Worm (Caenorhabditis elegans) whole organism, young adult: ENCODE measurements around the gene Y69A2AR.47.

Experiments
- B0035.1 ChIP-seq: sonication (generic microtip); optimal IDR thresholded peaks from 2 replicates; lab custom pipeline; 2016; ENCODE audit warnings: missing genetic modification characterization, mild to moderate bottlenecking, missing compliant biosample characterization, missing genotype, missing genetic modification reagents
- F10E7.11 ChIP-seq: sonication (generic microtip); optimal IDR thresholded peaks from 2 replicates; lab custom pipeline; 2017; ENCODE audit warnings: mild to moderate bottlenecking, missing genetic modification characterization, moderate library complexity, missing compliant biosample characterization
- F33H1.4 ChIP-seq: fragments of 200-800 bp; sonication (Bioruptor generic); IDR thresholded peaks from 2 replicates; pipeline ENCODE4 v1.3.6; 2022; ENCODE audit warnings: missing genetic modification reagents, missing genetic modification characterization, missing compliant biosample characterization
- F49E8.2 ChIP-seq: sonication (generic microtip); optimal IDR thresholded peaks from 3 replicates; lab custom pipeline; 2017; ENCODE audit warnings: missing genetic modification characterization, mild to moderate bottlenecking, missing compliant biosample characterization, antibody characterized with exemption, moderate library complexity; ENCODE audit not compliant: insufficient read depth
- K12H6.12 ChIP-seq: fragments of 200-800 bp; sonication (Bioruptor generic); optimal IDR thresholded peaks from 2 replicates; lab custom pipeline; 2018; ENCODE audit warnings: mild to moderate bottlenecking, missing genetic modification characterization, missing compliant biosample characterization
- T07F8.4 ChIP-seq: sonication (generic microtip); optimal IDR thresholded peaks from 2 replicates; lab custom pipeline; 2016; ENCODE audit warnings: mild to moderate bottlenecking, missing genetic modification characterization, moderate library complexity, missing compliant biosample characterization
- Y53F4B.3 ChIP-seq: fragments of 200-800 bp; sonication (Bioruptor generic); IDR thresholded peaks from 2 replicates; pipeline ENCODE4 v1.3.6; 2022; ENCODE audit warnings: missing genetic modification reagents, missing genetic modification characterization, missing compliant biosample characterization
- Y95B8A.8 ChIP-seq: fragments of 200-800 bp; sonication (Bioruptor generic); IDR thresholded peaks from 2 replicates; pipeline ENCODE4 v1.3.6; 2022; ENCODE audit warnings: missing genetic modification reagents, missing genetic modification characterization, missing compliant biosample characterization
- ZK185.1 ChIP-seq: sonication (generic microtip); optimal IDR thresholded peaks from 2 replicates; lab custom pipeline; 2016; ENCODE audit warnings: mild to moderate bottlenecking, missing genetic modification characterization, missing compliant biosample characterization; ENCODE audit not compliant: poor library complexity, severe bottlenecking
- ama-1 ChIP-seq, 3 experiments: fragments of 150-350 bp in 1 of 3; sonication (generic microtip) in 2 of 3; optimal IDR thresholded peaks; 2 replicates each; lab custom pipeline; 2014 to 2018; ENCODE audit warnings: missing biosample characterization in 2 of 3, missing genetic modification characterization in 2 of 3, missing genetic modification reagents in 2 of 3
- attf-3 ChIP-seq: fragments of 200-800 bp; sonication (Bioruptor generic); conservative IDR thresholded peaks from 2 replicates; pipeline ENCODE4 v1.3.6; 2022; ENCODE audit warnings: missing genetic modification reagents, missing genetic modification characterization, missing compliant biosample characterization
- attf-5 ChIP-seq: fragments of 200-800 bp; sonication (Bioruptor generic); optimal IDR thresholded peaks from 2 replicates; lab custom pipeline; 2018; ENCODE audit warnings: mild to moderate bottlenecking, missing genetic modification characterization, missing compliant biosample characterization
- cebp-1 ChIP-seq, 2 experiments: fragments of 200-800 bp in 1 of 2; sonication (Bioruptor generic) in 1 of 2; sonication (generic microtip) in 1 of 2; IDR thresholded peaks in 1 of 2; optimal IDR thresholded peaks in 1 of 2; 2 replicates each; pipeline versions ENCODE4 v1.3.6 to Lab custom; 2017 to 2022; ENCODE audit warnings: missing compliant biosample characterization in 2 of 2, missing genetic modification characterization in 2 of 2, mild to moderate bottlenecking in 1 of 2, missing genetic modification reagents in 1 of 2, moderate library complexity in 1 of 2
- ceh-27 ChIP-seq: fragments of 200-800 bp; sonication (Bioruptor generic); optimal IDR thresholded peaks from 2 replicates; lab custom pipeline; 2018; ENCODE audit warnings: mild to moderate bottlenecking, missing genetic modification characterization, moderate library complexity, missing compliant biosample characterization
- ceh-40 ChIP-seq: fragments of 200-800 bp; sonication (Bioruptor generic); IDR thresholded peaks from 2 replicates; pipeline ENCODE4 v1.3.6; 2022; ENCODE audit warnings: missing genetic modification characterization, missing compliant biosample characterization
- ceh-58 ChIP-seq: fragments of 200-800 bp; sonication (Bioruptor generic); IDR thresholded peaks from 2 replicates; pipeline ENCODE4 v1.3.6; 2022; ENCODE audit warnings: missing genetic modification characterization, missing compliant biosample characterization
- ceh-91 ChIP-seq: fragments of 200-800 bp; sonication (Bioruptor generic); IDR thresholded peaks from 2 replicates; pipeline ENCODE4 v1.3.6; 2022; ENCODE audit warnings: missing genetic modification reagents, missing genetic modification characterization, missing compliant biosample characterization
- chd-7 ChIP-seq: sonication (generic microtip); optimal IDR thresholded peaks from 2 replicates; lab custom pipeline; 2016; ENCODE audit warnings: mild to moderate bottlenecking, missing genetic modification characterization, moderate library complexity, missing compliant biosample characterization
- dox-1 ChIP-seq: fragments of 200-800 bp; sonication (Bioruptor generic); IDR thresholded peaks from 2 replicates; pipeline ENCODE4 v1.3.6; 2022; ENCODE audit warnings: missing genetic modification reagents, missing genetic modification characterization, missing compliant biosample characterization
- egl-44 ChIP-seq: fragments of 200-800 bp; sonication (Bioruptor generic); IDR thresholded peaks from 2 replicates; pipeline ENCODE4 v1.3.6; 2022; ENCODE audit warnings: missing genetic modification reagents, missing genetic modification characterization, missing compliant biosample characterization
- egrh-3 ChIP-seq: fragments of 200-800 bp; sonication (Bioruptor generic); IDR thresholded peaks from 2 replicates; pipeline ENCODE4 v1.3.6; 2022; ENCODE audit warnings: missing genetic modification reagents, missing genetic modification characterization, missing compliant biosample characterization
- gei-17 ChIP-seq: fragments of 200-800 bp; sonication (Bioruptor generic); optimal IDR thresholded peaks from 2 replicates; lab custom pipeline; 2018; ENCODE audit warnings: mild to moderate bottlenecking, missing genetic modification characterization, missing compliant biosample characterization
- him-1 ChIP-seq: sonication (generic microtip); optimal IDR thresholded peaks from 2 replicates; lab custom pipeline; 2016; ENCODE audit warnings: missing genotype, missing genetic modification reagents, missing genetic modification characterization, missing compliant biosample characterization
- hlh-26 ChIP-seq: fragments of 200-800 bp; sonication (Bioruptor generic); conservative IDR thresholded peaks from 2 replicates; pipeline ENCODE4 v1.3.6; 2022; ENCODE audit warnings: missing genetic modification reagents, missing genetic modification characterization, missing compliant biosample characterization
- hsf-1 ChIP-seq: fragments of 200-800 bp; sonication (Bioruptor generic); IDR thresholded peaks from 2 replicates; pipeline ENCODE4 v1.3.6; 2022; ENCODE audit warnings: missing genetic modification reagents, missing genetic modification characterization, missing compliant biosample characterization
- lag-1 ChIP-seq: fragments of 200-800 bp; sonication (Bioruptor generic); IDR thresholded peaks from 2 replicates; pipeline ENCODE4 v1.3.6; 2022; ENCODE audit warnings: missing genetic modification reagents, missing genetic modification characterization, missing compliant biosample characterization
- let-526 ChIP-seq: fragments of 200-800 bp; sonication (Bioruptor generic); IDR thresholded peaks from 2 replicates; pipeline ENCODE4 v1.3.6; 2022; ENCODE audit warnings: missing genetic modification reagents, missing genetic modification characterization, missing compliant biosample characterization
- lin-35 ChIP-seq, 3 experiments: fragments of 150-350 bp in 2 of 3; sonication (generic microtip) in 1 of 3; optimal IDR thresholded peaks; 2 replicates each; lab custom pipeline; 2014 to 2018; ENCODE audit warnings: missing biosample characterization in 3 of 3, missing genetic modification characterization in 3 of 3, missing genetic modification reagents in 3 of 3
- lin-54 ChIP-seq: fragments of 200-800 bp; sonication (Bioruptor generic); optimal IDR thresholded peaks from 2 replicates; lab custom pipeline; 2018; ENCODE audit warnings: mild to moderate bottlenecking, missing genetic modification characterization, missing compliant biosample characterization
- madf-8 ChIP-seq: fragments of 200-800 bp; sonication (Bioruptor generic); conservative IDR thresholded peaks from 2 replicates; pipeline ENCODE4 v1.3.6; 2022; ENCODE audit warnings: missing genetic modification reagents, missing genetic modification characterization, missing compliant biosample characterization
- mcd-1 ChIP-seq: fragments of 200-800 bp; sonication (Bioruptor generic); IDR thresholded peaks from 2 replicates; pipeline ENCODE4 v1.3.6; 2022; ENCODE audit warnings: missing genetic modification reagents, missing genetic modification characterization, missing compliant biosample characterization
- nfya-1 ChIP-seq: sonication (generic microtip); optimal IDR thresholded peaks from 2 replicates; lab custom pipeline; 2017; ENCODE audit warnings: antibody characterized with exemption, missing compliant biosample characterization, missing genetic modification characterization, borderline replicate concordance; ENCODE audit not compliant: insufficient read depth
- nfyb-1 ChIP-seq: fragments of 200-800 bp; sonication (Bioruptor generic); IDR thresholded peaks from 2 replicates; pipeline ENCODE4 v1.3.6; 2022; ENCODE audit warnings: missing genetic modification reagents, missing genetic modification characterization, missing compliant biosample characterization
- nhr-179 ChIP-seq: sonication (generic microtip); optimal IDR thresholded peaks from 2 replicates; lab custom pipeline; 2016; ENCODE audit warnings: mild to moderate bottlenecking, missing genetic modification characterization, missing compliant biosample characterization
- pbrm-1 ChIP-seq: fragments of 200-800 bp; sonication (Bioruptor generic); IDR thresholded peaks from 2 replicates; pipeline ENCODE4 v1.3.6; 2022; ENCODE audit warnings: missing genetic modification reagents, missing genetic modification characterization, missing compliant biosample characterization
- rcor-1 ChIP-seq: fragments of 200-800 bp; sonication (Bioruptor generic); IDR thresholded peaks from 2 replicates; pipeline ENCODE4 v1.3.6; 2022; ENCODE audit warnings: missing genetic modification reagents, missing genetic modification characterization, missing compliant biosample characterization
- rpc-1 ChIP-seq, 2 experiments: fragments of 150-350 bp in 1 of 2; sonication (generic microtip) in 1 of 2; optimal IDR thresholded peaks; 2 replicates each; lab custom pipeline; 2014 to 2018; ENCODE audit warnings: missing biosample characterization in 1 of 2, missing genetic modification characterization in 1 of 2, missing genetic modification reagents in 1 of 2, missing genotype in 1 of 2
- sdz-38 ChIP-seq: sonication (generic microtip); optimal IDR thresholded peaks from 2 replicates; lab custom pipeline; 2016; ENCODE audit warnings: missing genotype, missing genetic modification characterization, missing compliant biosample characterization
- snpc-1.3 ChIP-seq: sonication (generic microtip); optimal IDR thresholded peaks from 2 replicates; lab custom pipeline; 2017; ENCODE audit warnings: missing genetic modification characterization, mild to moderate bottlenecking, missing compliant biosample characterization, antibody characterized with exemption, moderate library complexity, missing genotype, missing genetic modification reagents; ENCODE audit not compliant: insufficient read depth
- snpc-4 ChIP-seq, 5 experiments: fragments of 150-350 bp in 1 of 5; sonication (generic microtip) in 4 of 5; optimal IDR thresholded peaks; 2 replicates each; lab custom pipeline; 2014 to 2018; ENCODE audit warnings: missing genetic modification characterization in 5 of 5, missing biosample characterization in 3 of 5, antibody characterized with exemption in 2 of 5, mild to moderate bottlenecking in 2 of 5, missing compliant biosample characterization in 2 of 5, missing genotype in 2 of 5, moderate library complexity in 2 of 5, missing genetic modification reagents in 1 of 5
- somi-1 ChIP-seq: fragments of 200-800 bp; sonication (Bioruptor generic); optimal IDR thresholded peaks from 2 replicates; lab custom pipeline; 2018; ENCODE audit warnings: mild to moderate bottlenecking, missing genetic modification characterization, missing compliant biosample characterization
- ztf-25 ChIP-seq: fragments of 200-800 bp; sonication (Bioruptor generic); IDR thresholded peaks from 2 replicates; pipeline ENCODE4 v1.3.6; 2022; ENCODE audit warnings: missing genetic modification reagents, missing genetic modification characterization, missing compliant biosample characterization

Gene Y69A2AR.47

DNA sequence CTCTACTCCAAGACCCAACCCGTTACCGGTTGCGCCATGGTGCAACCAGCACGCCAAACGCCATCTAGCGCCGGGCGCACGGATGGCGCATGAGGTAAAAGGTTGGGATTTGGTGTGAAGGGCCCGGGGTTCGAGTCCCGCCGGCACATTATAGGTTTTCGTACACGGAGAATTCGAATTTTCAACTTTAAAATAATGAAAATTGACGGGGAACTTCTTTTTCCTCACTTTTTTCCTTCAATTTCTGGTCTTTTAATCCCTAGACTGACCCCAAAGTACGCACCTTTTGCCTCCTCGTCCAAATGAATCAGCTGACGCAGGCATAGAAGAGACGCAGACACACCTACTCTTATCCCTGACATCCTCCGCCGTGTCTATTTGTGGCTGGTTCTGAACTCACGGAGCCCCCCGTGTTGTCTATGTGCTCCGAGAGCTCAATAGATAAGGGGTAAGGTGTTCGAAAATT, 6.1 kb downstream of the Y69A2AR.47 start (continued):
- TF ChIP-seq egrh-3 (GFP tag; lab: Robert Waterston, UW): peak; percentile 58; the same call in 1 of the 2 replicates
- TF ChIP-seq let-526 (GFP tag; lab: Robert Waterston, UW): no peak
- TF ChIP-seq attf-3 (GFP tag; lab: Robert Waterston, UW): no peak
- TF ChIP-seq Y95B8A.8 (GFP tag; lab: Robert Waterston, UW): 0 out of 2 replicates have a peak, but pooled peaks have one; percentile 16
- peak; percentile 41 for TF ChIP-seq K12H6.12 (tag; lab: Kevin White, UChicago)
- no peak for TF ChIP-seq nfyb-1
- no peak for TF ChIP-seq madf-8 (GFP tag; lab: Robert Waterston, UW)
- TF ChIP-seq nfya-1 (tag; lab: Kevin White, UChicago): no peak
- TF ChIP-seq sdz-38 (tag; lab: Kevin White, UChicago): no peak
- no peak for TF ChIP-seq lag-1
- peak; percentile 26 for TF ChIP-seq ama-1 (optimal IDR thresholded peaks at IDR 0.05; lab: Kevin White, UChicago)
- peak in 1 of 2 experiments; percentile 42 for TF ChIP-seq ama-1 (GFP tag; optimal IDR thresholded peaks at IDR 0.05; lab: Kevin White, UChicago)
- TF ChIP-seq somi-1 (GFP tag; lab: Kevin White, UChicago): no peak
- TF ChIP-seq egl-44 (GFP tag; lab: Robert Waterston, UW): no peak
- no peak for TF ChIP-seq ZK185.1
- TF ChIP-seq hlh-26: no peak
- TF ChIP-seq rpc-1 (optimal IDR thresholded peaks at IDR 0.05; lab: Kevin White, UChicago): no peak
- no peak for TF ChIP-seq rpc-1 (tag; optimal IDR thresholded peaks at IDR 0.05; lab: Kevin White, UChicago)
- no peak for TF ChIP-seq B0035.1 (tag; lab: Kevin White, UChicago)
- TF ChIP-seq F33H1.4 (GFP tag; lab: Robert Waterston, UW): peak; percentile 34; the same call in 1 of the 2 replicates
- no peak for TF ChIP-seq gei-17
- no peak for TF ChIP-seq snpc-1.3 (tag; lab: Kevin White, UChicago)
- TF ChIP-seq, all 124 proteins: peak for 19

DNA sequence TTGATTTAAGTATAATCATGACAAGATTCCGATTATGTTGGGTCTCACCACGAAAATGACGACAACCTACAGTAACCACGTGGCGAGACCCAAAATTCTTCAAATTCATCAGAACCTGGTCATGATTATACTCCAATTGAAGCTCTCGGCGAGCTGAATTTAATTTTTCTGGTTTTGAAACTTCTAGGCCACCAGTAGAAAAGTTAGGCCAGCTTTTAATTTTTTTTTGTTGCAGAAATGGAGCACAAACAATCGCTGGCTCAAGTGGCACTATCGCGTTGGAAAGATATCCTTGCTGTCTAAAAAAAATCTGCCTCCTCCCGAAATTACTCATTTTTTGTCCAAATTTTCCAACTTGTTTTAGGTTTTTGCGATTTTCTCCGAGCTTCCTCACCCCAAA, 9.1 kb downstream of the Y69A2AR.47 start:
- TF ChIP-seq attf-5 (GFP tag; lab: Kevin White, UChicago) (no peak), ceh-40 (GFP tag; lab: Robert Waterston, UW) (no peak), ceh-27 (GFP tag; lab: Kevin White, UChicago) (no peak), nhr-179 (tag; lab: Kevin White, UChicago) (no peak), dox-1 (GFP tag; lab: Robert Waterston, UW) (no peak), ztf-25 (GFP tag; lab: Robert Waterston, UW) (no peak), pbrm-1 (GFP tag; lab: Robert Waterston, UW) (no peak), mcd-1 (GFP tag; lab: Robert Waterston, UW) (no peak)

DNA sequence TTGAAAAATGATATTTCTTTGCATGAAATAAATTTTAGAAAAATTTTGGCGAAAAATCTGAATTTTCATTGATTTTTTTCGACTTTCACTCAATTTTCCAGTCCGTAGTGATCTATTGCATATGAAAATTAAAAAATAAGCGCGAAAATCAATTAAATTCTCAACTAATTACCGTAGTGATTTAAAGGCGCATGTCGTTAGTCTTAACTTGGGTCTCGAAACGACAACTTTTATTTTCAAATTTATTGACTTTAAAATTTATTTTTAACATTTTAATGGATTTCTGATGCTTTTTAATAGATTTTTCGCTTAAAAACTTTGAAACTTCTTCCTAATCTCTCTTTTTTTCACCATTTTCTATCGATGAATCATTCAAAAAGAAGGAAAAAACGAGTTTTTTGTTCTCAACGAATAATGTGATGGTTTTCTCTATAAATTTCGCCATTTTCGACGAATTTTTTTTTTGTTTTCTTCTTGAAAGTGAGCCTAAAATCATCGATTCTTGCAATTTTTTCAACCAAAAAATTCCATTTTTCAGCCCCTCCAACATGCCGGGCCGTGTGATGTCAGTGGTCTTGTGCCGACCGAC, 10.1 kb downstream of the Y69A2AR.47 start, which contains the start of gene vamp-7:
TSS of gene vamp-7 (plus strand) at position 539 of the 589 bp plus-strand sequence.
- TF ChIP-seq ceh-58 (GFP tag; lab: Robert Waterston, UW) (no peak), lin-35 (GFP tag; optimal IDR thresholded peaks at IDR 0.05; lab: Kevin White, UChicago) (no peak), ceh-91 (peak; percentile 53; the same call in 1 of the 2 replicates), F10E7.11 (tag; lab: Kevin White, UChicago) (peak; percentile 49), rcor-1 (GFP tag; lab: Robert Waterston, UW) (0 out of 2 replicates have a peak, but pooled peaks have one; percentile 18), snpc-4 (GFP tag; optimal IDR thresholded peaks at IDR 0.05; lab: Kevin White, UChicago) (no peak), snpc-4 (tag; optimal IDR thresholded peaks at IDR 0.05; lab: Kevin White, UChicago) (no peak), cebp-1 (GFP tag; IDR thresholded peaks at IDR 0.05; lab: Robert Waterston, UW) (no peak), cebp-1 (tag; optimal IDR thresholded peaks at IDR 0.05; lab: Kevin White, UChicago) (peak; percentile 42), nfya-1 (tag; lab: Kevin White, UChicago) (no peak), chd-7 (no peak), T07F8.4 (tag; lab: Kevin White, UChicago) (no peak), nfyb-1 (no peak), lin-54 (GFP tag; lab: Kevin White, UChicago) (peak; percentile 72), Y53F4B.3 (no peak), K12H6.12 (tag; lab: Kevin White, UChicago) (no peak), hsf-1 (GFP tag; lab: Robert Waterston, UW) (peak; percentile 65), F49E8.2 (peak; percentile 55), him-1 (peak; percentile 1)
